Fruit fly (Drosophila melanogaster): ENCODE results near the gene pn.

Gene pn

DNA sequence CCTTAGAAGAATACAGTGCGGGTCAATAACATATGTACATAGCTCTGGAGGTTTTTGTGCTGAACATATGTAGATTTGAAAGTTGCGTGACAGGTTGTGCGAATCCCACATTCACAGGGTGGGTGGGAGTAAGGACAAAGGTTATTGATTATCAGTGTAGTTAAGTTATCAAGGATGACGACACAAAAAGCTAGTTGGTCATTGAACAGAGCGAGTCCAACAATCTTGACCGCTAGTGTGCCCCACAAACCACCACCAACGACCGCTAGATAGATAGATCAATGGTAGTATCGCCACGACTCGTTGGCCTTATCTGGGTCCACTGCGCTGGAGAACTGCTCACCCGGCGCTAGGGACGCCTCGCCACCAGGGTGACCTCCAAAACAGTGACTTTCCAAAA, 34.4 kb upstream of the pn start (continued):
- TF ChIP-seq zen2 (GFP tag; IDR thresholded peaks at IDR 0.05; ENCODE audit: partially characterized antibody) = no peak
- TF ChIP-seq cg (GFP tag; optimal IDR thresholded peaks at IDR 0.05) = no peak
- TF ChIP-seq tll (GFP tag; optimal IDR thresholded peaks at IDR 0.05) = no peak
- TF ChIP-seq Eip74EF (GFP tag; optimal IDR thresholded peaks at IDR 0.05) = no peak
- no peak for TF ChIP-seq trem (tag; optimal IDR thresholded peaks at IDR 0.05)
- TF ChIP-seq CG7556 (GFP tag; optimal IDR thresholded peaks at IDR 0.05) = no peak
- peak; percentile 24; the same call in 1 of the 2 replicates for TF ChIP-seq Xrp1 (GFP tag; IDR thresholded peaks at IDR 0.05)
- TF ChIP-seq Bteb2 (GFP tag; optimal IDR thresholded peaks at IDR 0.05) = no peak
- TF ChIP-seq CG12219 (GFP tag; optimal IDR thresholded peaks at IDR 0.05) = peak; percentile 7
- TF ChIP-seq Sry-δ (GFP tag; optimal IDR thresholded peaks at IDR 0.05) = no peak
- TF ChIP-seq crol (GFP tag; IDR thresholded peaks at IDR 0.05) = no peak
- TF ChIP-seq NC2β (GFP tag; optimal IDR thresholded peaks at IDR 0.05) = no peak
- no peak for TF ChIP-seq CG33213 (GFP tag; optimal IDR thresholded peaks at IDR 0.05)
- no peak for TF ChIP-seq Fer1 (GFP tag; optimal IDR thresholded peaks at IDR 0.05)

DNA sequence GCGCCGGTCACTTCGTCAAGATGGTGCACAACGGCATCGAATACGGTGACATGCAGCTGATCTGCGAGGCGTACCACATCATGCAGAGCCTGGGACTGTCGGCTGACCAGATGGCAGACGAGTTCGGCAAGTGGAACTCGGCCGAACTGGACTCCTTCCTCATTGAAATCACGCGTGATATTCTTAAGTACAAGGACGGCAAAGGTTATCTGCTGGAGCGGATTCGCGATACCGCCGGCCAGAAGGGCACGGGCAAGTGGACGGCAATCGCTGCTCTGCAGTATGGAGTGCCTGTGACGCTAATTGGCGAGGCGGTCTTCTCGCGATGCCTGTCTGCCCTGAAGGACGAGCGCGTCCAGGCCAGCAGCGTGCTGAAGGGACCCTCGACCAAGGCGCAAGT, 33.5 kb upstream of the pn start:
- TF ChIP-seq Med (GFP tag) (peak; percentile 13), hkb (optimal IDR thresholded peaks at IDR 0.05) (no peak), hkb (GFP tag; IDR thresholded peaks at IDR 0.05) (no peak)

DNA sequence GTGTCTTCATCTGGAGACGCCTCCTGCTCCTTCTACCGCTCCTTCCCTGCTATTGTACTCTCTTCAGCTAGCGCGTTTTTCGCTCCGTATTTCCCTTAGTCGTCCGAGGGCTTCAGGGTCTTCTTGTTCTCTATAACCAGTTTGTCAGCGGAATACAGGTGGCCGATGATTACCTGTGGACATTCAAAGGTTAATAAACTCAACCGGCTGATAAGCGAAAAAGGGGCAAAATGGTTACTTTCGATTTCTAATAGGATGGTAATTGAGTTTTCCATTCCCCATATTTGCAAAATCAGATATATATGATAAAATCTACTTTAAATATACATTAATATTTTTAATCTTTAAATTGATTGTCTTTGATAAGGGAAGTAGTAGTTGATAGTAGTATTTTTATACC, 32.3 kb upstream of the pn start:
- no peak for TF ChIP-seq HLH54F (GFP tag; optimal IDR thresholded peaks at IDR 0.05)

DNA sequence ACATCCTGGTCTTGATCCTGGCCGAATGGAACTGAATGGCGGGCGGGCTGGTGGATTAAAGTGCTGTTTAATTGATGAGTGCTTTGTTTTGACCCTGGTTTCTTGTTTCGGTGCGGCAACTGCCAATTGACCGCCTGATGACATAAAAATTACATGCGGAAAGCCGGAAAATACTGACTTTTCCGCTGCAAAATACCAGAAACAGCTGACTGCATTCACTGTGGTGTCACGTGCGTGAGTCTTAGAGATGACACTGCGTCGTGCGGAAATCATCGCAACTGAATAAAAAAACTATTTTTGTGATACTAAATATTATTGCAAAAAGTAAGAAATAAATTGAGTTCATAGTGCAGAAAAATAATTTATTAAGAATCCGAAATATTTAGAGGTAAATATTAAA, 31.5 kb upstream of the pn start, which contains the start of gene bcn92:
Gene bcn92 (minus strand): TSS at position 170 of the 400 bp plus-strand sequence.
- TF ChIP-seq CG7745 (tag; optimal IDR thresholded peaks at IDR 0.05) = no peak
- TF ChIP-seq H2.0 (GFP tag; IDR thresholded peaks at IDR 0.05) = no peak
- TF ChIP-seq CG4854 (GFP tag; optimal IDR thresholded peaks at IDR 0.05) = no peak
- TF ChIP-seq zf30C (GFP tag; optimal IDR thresholded peaks at IDR 0.05) = no peak
- no peak for TF ChIP-seq CG8281 (tag; optimal IDR thresholded peaks at IDR 0.05)
- no peak for TF ChIP-seq Poxn (GFP tag; IDR thresholded peaks at IDR 0.05)
- TF ChIP-seq CG33557 (GFP tag; optimal IDR thresholded peaks at IDR 0.05) = no peak
- TF ChIP-seq CG18619 (GFP tag; optimal IDR thresholded peaks at IDR 0.05) = no peak
- no peak for TF ChIP-seq wdn (GFP tag; IDR thresholded peaks at IDR 0.05)
- no peak for TF ChIP-seq cg (GFP tag; optimal IDR thresholded peaks at IDR 0.05)
- TF ChIP-seq Fer2 (tag; optimal IDR thresholded peaks at IDR 0.05) = no peak
- peak; percentile 47 for TF ChIP-seq CG11247 (GFP tag; IDR thresholded peaks at IDR 0.05)
- TF ChIP-seq CG7963 (GFP tag; IDR thresholded peaks at IDR 0.05; ENCODE audit: partially characterized antibody) = peak; percentile 82
- TF ChIP-seq Blimp-1 (GFP tag; optimal IDR thresholded peaks at IDR 0.05) = peak; percentile 20
- TF ChIP-seq Tbp (GFP tag; optimal IDR thresholded peaks at IDR 0.05) = no peak
- TF ChIP-seq CG15479 (GFP tag; optimal IDR thresholded peaks at IDR 0.05) = no peak
- peak; percentile 48 for TF ChIP-seq sug (tag; optimal IDR thresholded peaks at IDR 0.05)
- no peak for TF ChIP-seq CG11398 (GFP tag; optimal IDR thresholded peaks at IDR 0.05)
- TF ChIP-seq CG6765 (GFP tag; optimal IDR thresholded peaks at IDR 0.05) = no peak
- TF ChIP-seq otp (GFP tag; IDR thresholded peaks at IDR 0.05) = no peak
- TF ChIP-seq CG42726 (GFP tag; IDR thresholded peaks at IDR 0.05; ENCODE audit: partially characterized antibody) = peak; percentile 92
- no peak for TF ChIP-seq D19A (tag; optimal IDR thresholded peaks at IDR 0.05)
- peak; percentile 48 to 51 for TF ChIP-seq dpn (GFP tag; optimal IDR thresholded peaks at IDR 0.05)
- peak; percentile 16 for TF ChIP-seq slp2 (GFP tag; optimal IDR thresholded peaks at IDR 0.05)
- TF ChIP-seq pfk (GFP tag; optimal IDR thresholded peaks at IDR 0.05) = no peak
- no peak for TF ChIP-seq CG8944 (GFP tag; optimal IDR thresholded peaks at IDR 0.05)
- no peak for TF ChIP-seq CG13894 (tag; optimal IDR thresholded peaks at IDR 0.05)
- peak; percentile 97 for TF ChIP-seq bbx (GFP tag; IDR thresholded peaks at IDR 0.05; ENCODE audit: partially characterized antibody)
- TF ChIP-seq CG9215 (GFP tag; IDR thresholded peaks at IDR 0.05) = no peak
- TF ChIP-seq CG6683 (GFP tag; optimal IDR thresholded peaks at IDR 0.05) = no peak
